Fruit fly (Drosophila melanogaster): ENCODE results near the gene Ho.

Gene Ho

DNA sequence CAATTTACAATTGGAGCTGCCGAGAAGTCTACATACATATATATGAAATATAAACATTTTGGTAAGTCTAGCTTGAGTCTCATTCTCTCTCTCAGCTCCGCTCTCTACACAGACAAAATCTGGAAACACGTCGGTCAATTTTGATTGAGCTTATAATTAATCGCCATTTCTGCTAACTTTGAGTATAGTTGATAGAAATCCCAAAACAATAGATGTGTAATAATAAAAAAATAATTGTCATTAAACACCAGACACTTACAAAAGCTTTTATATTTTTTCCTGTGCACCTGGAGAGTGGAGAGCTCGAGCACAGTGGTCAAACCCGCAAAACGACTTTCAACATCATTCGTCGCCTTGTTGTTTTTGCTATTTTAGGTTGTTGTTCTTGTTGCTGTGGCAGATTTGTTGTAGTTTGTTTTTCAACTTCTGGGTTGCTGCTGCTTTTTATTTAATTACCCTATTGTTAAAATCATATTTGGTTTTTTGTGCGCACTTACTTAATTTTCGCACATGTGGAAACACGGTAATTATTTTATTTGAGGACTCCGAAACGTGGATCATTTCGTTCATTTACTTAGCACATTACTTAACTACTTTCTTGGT lies 22.8 kb upstream of the Ho start (continued):
- TF ChIP-seq CG10431 (GFP tag; optimal IDR thresholded peaks at IDR 0.05) (peak; percentile 81), zfh1 (GFP tag; IDR thresholded peaks at IDR 0.05) (peak; percentile 97), gem (tag; optimal IDR thresholded peaks at IDR 0.05) (peak; percentile 98), CG14965 (GFP tag; optimal IDR thresholded peaks at IDR 0.05; ENCODE audit: borderline replicate concordance) (peak; percentile 66), Side (GFP tag; optimal IDR thresholded peaks at IDR 0.05) (peak; percentile 93), HLH54F (GFP tag; optimal IDR thresholded peaks at IDR 0.05) (peak; percentile 96), CG18619 (GFP tag; optimal IDR thresholded peaks at IDR 0.05) (peak; percentile 94), Ets97D (GFP tag; optimal IDR thresholded peaks at IDR 0.05) (peak; percentile 88), CG1603 (tag; optimal IDR thresholded peaks at IDR 0.05) (peak; percentile 95), CG31365 (tag; optimal IDR thresholded peaks at IDR 0.05) (peak; percentile 87), Fer2 (tag; optimal IDR thresholded peaks at IDR 0.05) (peak; percentile 83), NC2α (GFP tag; optimal IDR thresholded peaks at IDR 0.05) (peak; percentile 88), vfl (GFP tag; optimal IDR thresholded peaks at IDR 0.05) (peak; percentile 96), Atf-2 (GFP tag; optimal IDR thresholded peaks at IDR 0.05) (peak; percentile 93), CG33213 (GFP tag; optimal IDR thresholded peaks at IDR 0.05) (peak; percentile 96), dysf (GFP tag; IDR thresholded peaks at IDR 0.05) (peak; percentile 98), nom (GFP tag; optimal IDR thresholded peaks at IDR 0.05) (peak; percentile 97), CG13296 (GFP tag; optimal IDR thresholded peaks at IDR 0.05) (peak; percentile 94), CG34224 (GFP tag; IDR thresholded peaks at IDR 0.05; ENCODE audit: partially characterized antibody) (no peak), wor (GFP tag; IDR thresholded peaks at IDR 0.05) (peak; percentile 93), Nf-YB (GFP tag; optimal IDR thresholded peaks at IDR 0.05) (peak; percentile 85), danr (GFP tag; IDR thresholded peaks at IDR 0.05) (peak; percentile 92), chinmo (GFP tag; IDR thresholded peaks at IDR 0.05; ENCODE audit: partially characterized antibody) (0 out of 4 replicates have a peak, but pooled peaks have one; percentile 28), az2 (GFP tag; optimal IDR thresholded peaks at IDR 0.05) (peak; percentile 96), dimm (GFP tag; IDR thresholded peaks at IDR 0.05) (peak; percentile 94), fu2 (GFP tag; optimal IDR thresholded peaks at IDR 0.05) (peak; percentile 93), CG3726 (GFP tag; IDR thresholded peaks at IDR 0.05) (peak; percentile 95), Dp (GFP tag; optimal IDR thresholded peaks at IDR 0.05) (peak; percentile 6), CG7271 (tag; optimal IDR thresholded peaks at IDR 0.05) (peak; percentile 69), CG34376 (GFP tag; optimal IDR thresholded peaks at IDR 0.05) (peak; percentile 77), CG9437 (GFP tag; optimal IDR thresholded peaks at IDR 0.05) (peak; percentile 87), crp (GFP tag; optimal IDR thresholded peaks at IDR 0.05) (peak in 1 of 2 experiments; percentile 57), Dfd (GFP tag; optimal IDR thresholded peaks at IDR 0.05) (no peak), Blimp-1 (GFP tag; optimal IDR thresholded peaks at IDR 0.05) (peak; percentile 95), CG3995 (GFP tag; optimal IDR thresholded peaks at IDR 0.05) (peak; percentile 65), nerfin-1 (tag; optimal IDR thresholded peaks at IDR 0.05) (peak; percentile 90), exex (tag; optimal IDR thresholded peaks at IDR 0.05) (peak; percentile 79), CG4328 (GFP tag; optimal IDR thresholded peaks at IDR 0.05) (peak; percentile 76), pzg (GFP tag; optimal IDR thresholded peaks at IDR 0.05) (peak; percentile 22), CG16813 (GFP tag; IDR thresholded peaks at IDR 0.05; ENCODE audit: partially characterized antibody) (no peak), CG17802 (tag; optimal IDR thresholded peaks at IDR 0.05) (peak; percentile 86), fd64A (GFP tag; optimal IDR thresholded peaks at IDR 0.05) (peak; percentile 92), Gsc (GFP tag; IDR thresholded peaks at IDR 0.05) (peak; percentile 87), CG3065 (GFP tag; optimal IDR thresholded peaks at IDR 0.05) (peak; percentile 82), CG4730 (GFP tag; IDR thresholded peaks at IDR 0.05) (peak; percentile 95), hth (optimal IDR thresholded peaks at IDR 0.05) (no peak), Atf3 (GFP tag; optimal IDR thresholded peaks at IDR 0.05) (peak; percentile 90), CG2875 (GFP tag; optimal IDR thresholded peaks at IDR 0.05) (peak; percentile 90), CG12942 (GFP tag; optimal IDR thresholded peaks at IDR 0.05) (peak; percentile 94)
